Fruit fly (Drosophila melanogaster) Kc167 (cell line): ENCODE data around the gene CG3040.

Experiments used
- Myc ChIP-seq: fragments of >200 bp; optimal IDR thresholded peaks from 2 replicates; lab custom pipeline; 2017; ENCODE audit warnings: missing external identifiers
- Sin3A ChIP-seq: fragments of >200 bp; optimal IDR thresholded peaks from 2 replicates; lab custom pipeline; 2018; ENCODE audit warnings: missing external identifiers
- h ChIP-seq: fragments of >200 bp; optimal IDR thresholded peaks from 3 replicates; lab custom pipeline; 2018; ENCODE audit warnings: missing external identifiers
- insv ChIP-seq: fragments of >200 bp; optimal IDR thresholded peaks from 3 replicates; lab custom pipeline; 2018; ENCODE audit warnings: missing external identifiers
- psq ChIP-seq: fragments of >200 bp; optimal IDR thresholded peaks from 2 replicates; lab custom pipeline; 2017; ENCODE audit warnings: missing external identifiers
- ttk ChIP-seq: sonication (Bioruptor generic); optimal IDR thresholded peaks from 2 replicates; lab custom pipeline; 2017; ENCODE audit warnings: missing external identifiers

CG3040 gene

DNA sequence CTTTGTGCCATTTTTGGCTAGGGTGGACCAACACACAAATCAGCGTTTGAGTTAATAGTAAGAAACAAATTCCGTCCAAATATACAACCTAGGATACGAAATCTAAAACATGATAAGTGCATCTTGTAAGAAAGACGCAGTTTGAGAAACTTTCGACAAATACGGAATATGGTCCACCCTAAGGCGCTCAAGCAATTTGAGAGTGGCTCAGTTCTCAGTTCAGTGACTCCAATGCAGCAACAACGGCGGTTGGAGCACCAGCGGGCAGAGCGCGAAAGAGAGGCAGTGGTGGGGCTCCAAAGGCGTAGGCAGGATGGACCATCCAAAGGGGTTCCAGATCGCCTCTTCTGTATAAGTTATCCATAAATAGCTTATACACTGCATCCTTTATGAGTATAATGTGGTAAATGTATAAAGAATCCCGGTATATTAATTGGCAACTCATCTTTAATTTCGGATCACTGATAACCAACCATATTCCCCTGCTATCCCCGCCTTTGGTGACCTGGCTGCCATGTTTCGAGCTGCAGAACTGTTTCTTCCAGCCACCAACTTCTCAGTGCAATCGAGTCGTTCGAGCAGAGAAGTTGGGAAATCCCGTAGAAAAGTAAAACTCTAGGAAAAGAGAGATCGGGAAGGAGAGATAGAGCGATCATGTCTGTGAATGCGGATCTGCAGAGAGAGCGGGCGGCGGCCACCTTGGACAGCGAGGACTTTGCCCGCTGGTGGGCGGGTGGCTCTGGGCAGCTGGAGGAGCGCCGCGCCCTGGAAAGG is 3.6 kb downstream of the CG3040 start, which contains the start of gene CG4586:
Gene CG4586 (plus strand): TSS at position 555 of the 774 bp plus-strand sequence.
- TF ChIP-seq h (lab: Kevin White, UChicago), result no peak
- no peak for TF ChIP-seq psq (lab: Kevin White, UChicago)
- no peak for TF ChIP-seq Sin3A
- TF ChIP-seq ttk, result no peak

DNA sequence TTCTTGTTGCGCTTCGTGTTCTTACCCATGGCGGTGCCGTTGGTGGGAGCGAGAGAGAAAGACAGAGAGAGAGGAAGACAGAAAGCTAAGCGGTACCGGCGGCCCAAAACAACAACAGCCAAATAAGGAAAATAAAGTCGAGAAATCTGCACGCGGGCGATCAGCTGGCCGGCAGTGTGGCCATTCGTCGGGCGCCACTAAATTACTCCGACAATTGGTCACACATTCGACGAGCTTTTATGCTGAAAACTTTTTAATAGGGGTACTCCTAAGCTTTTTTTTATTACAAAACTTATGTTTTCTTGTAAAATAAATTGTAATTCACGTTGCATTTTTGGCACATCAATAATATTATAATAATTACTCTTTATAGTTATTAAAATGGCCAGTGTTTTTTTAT is 4.6 kb downstream of the CG3040 start, which contains the start of gene Setd3:
Gene Setd3 (minus strand): TSS at position 187 of the 400 bp plus-strand sequence.
- TF ChIP-seq insv (lab: Kevin White, UChicago), result no peak
- TF ChIP-seq psq (lab: Kevin White, UChicago), result no peak
- no peak for TF ChIP-seq h (lab: Kevin White, UChicago)
- TF ChIP-seq Myc (lab: Kevin White, UChicago), result no peak
- no peak for TF ChIP-seq Sin3A
- TF ChIP-seq ttk, result no peak

DNA sequence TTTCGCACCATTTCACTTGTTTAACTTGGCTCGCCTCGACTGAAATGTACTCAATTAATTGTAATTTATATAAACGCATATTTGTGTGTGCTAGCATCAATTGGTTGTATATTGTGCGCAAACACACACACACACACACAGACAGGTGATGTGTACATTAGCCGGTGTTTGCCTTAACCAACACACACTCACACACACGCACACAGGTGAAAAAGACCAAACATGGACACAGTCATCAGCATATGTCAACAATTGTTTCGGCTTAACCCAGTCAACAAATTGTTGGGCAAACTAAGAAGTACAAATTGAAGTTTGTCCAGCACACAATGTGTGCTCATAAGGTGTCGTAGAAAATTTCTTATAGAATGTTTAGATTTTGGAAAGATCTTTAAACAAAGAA is 35.8 kb downstream of the CG3040 start:
- no peak for TF ChIP-seq psq (lab: Kevin White, UChicago)

DNA sequence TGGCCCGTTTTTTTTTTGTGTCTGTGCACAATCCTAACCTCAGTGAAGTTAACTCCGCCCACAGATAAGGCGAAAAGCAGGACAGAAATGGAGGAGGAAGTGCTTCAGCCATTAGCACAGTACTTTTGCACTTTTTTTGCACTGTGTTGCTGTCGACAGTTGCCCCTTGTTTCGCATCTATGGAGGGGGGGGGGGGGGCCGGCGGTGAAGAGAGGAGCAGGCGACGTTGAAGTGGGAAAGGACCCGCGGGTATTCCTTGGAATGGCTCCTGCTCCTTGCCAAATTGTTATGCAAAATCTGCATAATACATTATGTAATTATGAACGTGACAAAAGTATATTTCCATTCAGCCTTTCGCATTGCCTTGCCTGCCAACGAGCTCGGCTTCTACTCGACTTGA is 36.3 kb downstream of the CG3040 start:
- TF ChIP-seq insv (lab: Kevin White, UChicago) (no peak), Myc (lab: Kevin White, UChicago) (no peak), psq (lab: Kevin White, UChicago) (no peak), Sin3A (no peak), ttk (no peak), h (lab: Kevin White, UChicago) (no peak)

DNA sequence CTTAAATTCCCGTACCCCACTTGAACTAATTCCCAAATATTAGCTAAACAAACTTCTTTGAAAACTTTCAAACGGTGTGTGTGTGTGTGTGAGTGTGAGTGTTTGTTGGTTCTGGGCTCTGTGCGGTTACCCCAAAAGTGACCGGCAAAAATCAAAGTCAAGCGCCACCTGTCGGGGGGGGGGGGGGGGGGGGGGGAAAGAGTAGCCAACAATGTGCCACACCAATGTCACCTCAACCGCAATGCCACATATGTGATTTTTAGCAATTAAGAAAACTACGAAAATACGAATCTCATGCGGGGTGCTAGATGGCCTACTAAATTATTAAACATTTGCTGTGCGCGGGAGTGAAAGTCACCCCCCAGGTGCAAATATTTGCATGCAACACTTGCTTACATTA is 39.4 kb downstream of the CG3040 start:
- TF ChIP-seq ttk (no peak), insv (lab: Kevin White, UChicago) (no peak)

DNA sequence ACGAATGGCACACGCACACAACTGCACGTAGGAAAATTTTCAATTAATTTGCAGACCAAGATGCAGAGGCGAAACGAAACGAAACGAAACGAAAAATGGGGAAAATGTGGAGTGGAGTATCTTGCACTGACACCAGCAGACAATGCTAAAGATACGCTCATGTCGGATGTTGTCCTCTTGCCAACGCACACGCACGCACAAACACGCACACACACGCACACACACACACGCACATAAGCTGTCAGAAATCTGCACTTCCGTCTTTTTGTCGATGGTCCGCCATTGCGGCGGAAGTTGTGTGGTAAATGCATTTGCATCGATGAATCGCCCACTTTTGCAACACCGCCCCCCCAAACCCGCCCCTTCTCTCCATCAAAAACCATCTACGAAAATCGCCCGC is 44.1 kb downstream of the CG3040 start:
- no peak for TF ChIP-seq h (lab: Kevin White, UChicago)
- no peak for TF ChIP-seq insv (lab: Kevin White, UChicago)
